Fruit fly (Drosophila melanogaster) whole organism, prepupa: Measurements from ENCODE around the gene CG11309.

Experiments
- Blimp-1 ChIP-seq: fragments of 200-800 bp; sonication (Bioruptor generic); optimal IDR thresholded peaks from 3 replicates; lab custom pipeline; 2017; ENCODE audit warnings: missing biosample characterization, missing genetic modification characterization, mild to moderate bottlenecking, moderate library complexity, missing genetic modification reagents
- CG10631 ChIP-seq: fragments of 200-800 bp; sonication (Bioruptor generic); optimal IDR thresholded peaks from 2 replicates; lab custom pipeline; 2016; ENCODE audit warnings: missing biosample characterization, missing genetic modification characterization
- CG10669 ChIP-seq: fragments of 200-800 bp; sonication (Bioruptor generic); optimal IDR thresholded peaks from 3 replicates; lab custom pipeline; 2018; ENCODE audit warnings: missing biosample characterization, mild to moderate bottlenecking, missing genetic modification characterization, moderate library complexity
- CG11294 ChIP-seq: fragments of 200-800 bp; sonication (Bioruptor generic); IDR thresholded peaks from 2 replicates; pipeline ENCODE4 v1.3.6; 2022; ENCODE audit warnings: missing biosample characterization, missing genetic modification characterization
- CG11902 ChIP-seq: fragments of 200-800 bp; sonication (Bioruptor generic); optimal IDR thresholded peaks from 3 replicates; lab custom pipeline; 2016; ENCODE audit warnings: missing biosample characterization, missing genetic modification characterization
- CG15336 ChIP-seq: fragments of 200-800 bp; sonication (Bioruptor generic); IDR thresholded peaks from 2 replicates; pipeline ENCODE4 v1.3.6; 2022; ENCODE audit warnings: missing biosample characterization, missing genetic modification characterization
- CG16779 ChIP-seq: fragments of 200-800 bp; sonication (Bioruptor generic); optimal IDR thresholded peaks from 3 replicates; lab custom pipeline; 2017; ENCODE audit warnings: missing biosample characterization, mild to moderate bottlenecking, missing genetic modification characterization
- CG32006 ChIP-seq: fragments of 200-800 bp; sonication (Bioruptor generic); optimal IDR thresholded peaks from 3 replicates; lab custom pipeline; 2017; ENCODE audit warnings: missing biosample characterization, mild to moderate bottlenecking, missing genetic modification characterization
- CG3919 ChIP-seq: fragments of 200-800 bp; sonication (Bioruptor generic); optimal IDR thresholded peaks from 3 replicates; lab custom pipeline; 2016; ENCODE audit warnings: missing biosample characterization, missing genetic modification characterization
- CG4318 ChIP-seq: fragments of 200-800 bp; sonication (Bioruptor generic); optimal IDR thresholded peaks from 3 replicates; lab custom pipeline; 2017; ENCODE audit warnings: missing biosample characterization, mild to moderate bottlenecking, missing genetic modification characterization
- CG6163 ChIP-seq: fragments of 200-800 bp; sonication (Bioruptor generic); IDR thresholded peaks from 3 replicates; pipeline ENCODE4 v1.3.6; 2022; ENCODE audit warnings: missing biosample characterization, missing genetic modification characterization
- CG6276 ChIP-seq: fragments of 200-800 bp; sonication (Bioruptor generic); optimal IDR thresholded peaks from 2 replicates; lab custom pipeline; 2017; ENCODE audit warnings: missing biosample characterization, mild to moderate bottlenecking, missing genetic modification characterization
- CG6792 ChIP-seq: fragments of 200-800 bp; sonication (Bioruptor generic); optimal IDR thresholded peaks from 3 replicates; lab custom pipeline; 2016; ENCODE audit warnings: missing biosample characterization, missing genetic modification characterization
- CG6854 ChIP-seq: fragments of 200-800 bp; sonication (Bioruptor generic); optimal IDR thresholded peaks from 2 replicates; lab custom pipeline; 2017; ENCODE audit warnings: missing biosample characterization, mild to moderate bottlenecking, missing genetic modification characterization
- CG8119 ChIP-seq: fragments of 200-800 bp; sonication (Bioruptor generic); IDR thresholded peaks from 3 replicates; pipeline ENCODE4 v1.3.6; 2022; ENCODE audit warnings: missing biosample characterization, missing genetic modification characterization
- Eip75B ChIP-seq: fragments of 200-800 bp; sonication (Bioruptor generic); optimal IDR thresholded peaks from 3 replicates; lab custom pipeline; 2016; ENCODE audit warnings: missing biosample characterization, missing genetic modification characterization
- Eip78C ChIP-seq: fragments of 200-800 bp; sonication (Bioruptor generic); peaks from one replicate; lab custom pipeline; 2016; ENCODE audit warnings: missing biosample characterization, missing genetic modification characterization
- Ets21C ChIP-seq: fragments of 200-800 bp; sonication (Bioruptor generic); optimal IDR thresholded peaks from 3 replicates; lab custom pipeline; 2016; ENCODE audit warnings: missing biosample characterization, missing genetic modification characterization
- Gug ChIP-seq: fragments of 200-800 bp; sonication (Bioruptor generic); IDR thresholded peaks from 2 replicates; pipeline ENCODE4 v1.3.6; 2022; ENCODE audit warnings: missing biosample characterization, missing genetic modification characterization
- Hr38 ChIP-seq: sonication (Bioruptor generic); optimal IDR thresholded peaks from 2 replicates; lab custom pipeline; 2016; ENCODE audit warnings: missing biosample characterization, missing genetic modification characterization
- Hr4 ChIP-seq: fragments of 200-800 bp; sonication (Bioruptor generic); optimal IDR thresholded peaks from 3 replicates; lab custom pipeline; 2016; ENCODE audit warnings: missing biosample characterization, missing genetic modification characterization
- OdsH ChIP-seq: fragments of 200-800 bp; sonication (Bioruptor generic); optimal IDR thresholded peaks from 3 replicates; lab custom pipeline; 2016; ENCODE audit warnings: missing biosample characterization, missing genetic modification characterization
- Smox ChIP-seq: fragments of 200-800 bp; sonication (Bioruptor generic); optimal IDR thresholded peaks from 3 replicates; lab custom pipeline; 2016; ENCODE audit warnings: missing biosample characterization, missing genetic modification characterization
- Sox102F ChIP-seq: fragments of 200-800 bp; sonication (Bioruptor generic); optimal IDR thresholded peaks from 2 replicates; lab custom pipeline; 2016; ENCODE audit warnings: missing biosample characterization, mild to moderate bottlenecking, missing genetic modification characterization
- dsx ChIP-seq: fragments of 200-800 bp; optimal IDR thresholded peaks from 3 replicates; lab custom pipeline; 2019; ENCODE audit warnings: missing biosample characterization, mild to moderate bottlenecking, missing genetic modification characterization, moderate library complexity; ENCODE audit not compliant: poor library complexity, severe bottlenecking
- fd85E ChIP-seq: fragments of 200-800 bp; sonication (Bioruptor generic); optimal IDR thresholded peaks from 3 replicates; lab custom pipeline; 2016; ENCODE audit warnings: missing biosample characterization, missing genetic modification characterization
- fkh ChIP-seq: fragments of 200-800 bp; sonication (Bioruptor generic); optimal IDR thresholded peaks from 3 replicates; lab custom pipeline; 2017; ENCODE audit warnings: missing biosample characterization, mild to moderate bottlenecking, missing genetic modification characterization, moderate library complexity
- lz ChIP-seq: fragments of 200-800 bp; sonication (Bioruptor generic); optimal IDR thresholded peaks from 3 replicates; lab custom pipeline; 2016; ENCODE audit warnings: missing biosample characterization, missing genetic modification characterization
- net ChIP-seq: fragments of 200-800 bp; sonication (Bioruptor generic); optimal IDR thresholded peaks from 3 replicates; lab custom pipeline; 2016; ENCODE audit warnings: missing biosample characterization, missing genetic modification characterization
- salr ChIP-seq, 2 experiments: fragments of 200-800 bp; sonication (Bioruptor generic); optimal IDR thresholded peaks; 3 replicates each; lab custom pipeline; 2016 to 2018; ENCODE audit warnings: missing biosample characterization in 2 of 2, missing genetic modification characterization in 2 of 2, mild to moderate bottlenecking in 1 of 2
- spab ChIP-seq: fragments of 200-800 bp; sonication (Bioruptor generic); optimal IDR thresholded peaks from 2 replicates; lab custom pipeline; 2017; ENCODE audit warnings: missing biosample characterization, mild to moderate bottlenecking, missing genetic modification characterization, missing genetic modification reagents
- svp ChIP-seq: fragments of 200-800 bp; sonication (Bioruptor generic); peaks from one replicate; lab custom pipeline; 2016; ENCODE audit warnings: missing biosample characterization, missing genetic modification characterization
- vri ChIP-seq: fragments of 200-800 bp; sonication (Bioruptor generic); optimal IDR thresholded peaks from 3 replicates; lab custom pipeline; 2016; ENCODE audit warnings: missing biosample characterization, mild to moderate bottlenecking, missing genetic modification characterization

CG11309 gene

dm6 chr3L:21276296-21277257 lies 27.9 kb downstream of the CG11309 start (continued):
- no peak for TF ChIP-seq CG6276 (GFP tag; lab: Kevin White, UChicago)
- no peak for TF ChIP-seq Hr38 (GFP tag; lab: Kevin White, UChicago)
- no peak for TF ChIP-seq CG16779
- no peak for TF ChIP-seq salr (GFP tag; optimal IDR thresholded peaks at IDR 0.05; lab: Kevin White, UChicago)
- TF ChIP-seq CG32006 (GFP tag; lab: Kevin White, UChicago), result no peak
- TF ChIP-seq fkh (GFP tag; lab: Kevin White, UChicago), result peak; percentile 81
- no peak for TF ChIP-seq CG10669
- TF ChIP-seq Ets21C (GFP tag; lab: Kevin White, UChicago), result peak; percentile 48
- no peak for TF ChIP-seq CG4318
- TF ChIP-seq dsx, result peak; percentile 20

dm6 chr3L:21275921-21276295 lies 28.6 kb downstream of the CG11309 start:
- TF ChIP-seq Smox (GFP tag; lab: Kevin White, UChicago), result no peak
- TF ChIP-seq svp, result peak; percentile 69
- no peak for TF ChIP-seq Gug (GFP tag; lab: Robert Waterston, UW)
- TF ChIP-seq CG6792 (GFP tag; lab: Kevin White, UChicago), result no peak
- TF ChIP-seq salr (GFP tag; optimal IDR thresholded peaks at IDR 0.05; lab: Kevin White, UChicago), result no peak

- TF ChIP-seq CG6792 (GFP tag; lab: Kevin White, UChicago) (no peak), Eip78C (GFP tag; lab: Kevin White, UChicago) (no peak), OdsH (GFP tag; lab: Kevin White, UChicago) (no peak), spab (no peak), svp (peak; percentile 95), CG3919 (GFP tag; lab: Kevin White, UChicago) (no peak), CG11294 (GFP tag; lab: Robert Waterston, UW) (no peak), net (no peak), CG11902 (GFP tag; lab: Kevin White, UChicago) (no peak)
Measured at dm6 chr3L:21273504-21273903, 31.0 kb downstream of the CG11309 start.

- TF ChIP-seq Hr4 (GFP tag; lab: Kevin White, UChicago) (no peak), CG10631 (no peak), spab (no peak), Gug (GFP tag; lab: Robert Waterston, UW) (no peak), Sox102F (GFP tag; lab: Kevin White, UChicago) (no peak), vri (GFP tag; lab: Kevin White, UChicago) (no peak), CG16779 (no peak), fd85E (GFP tag; lab: Kevin White, UChicago) (no peak), CG11294 (GFP tag; lab: Robert Waterston, UW) (no peak), CG6854 (GFP tag; lab: Kevin White, UChicago) (no peak), net (no peak), Smox (GFP tag; lab: Kevin White, UChicago) (no peak), CG6163 (GFP tag; lab: Robert Waterston, UW) (no peak), fkh (GFP tag; lab: Kevin White, UChicago) (no peak), CG8119 (GFP tag; lab: Robert Waterston, UW) (no peak), lz (GFP tag; lab: Kevin White, UChicago) (no peak), Eip75B (GFP tag; lab: Kevin White, UChicago) (no peak), CG15336 (no peak)
Measured at dm6 chr3L:21270480-21270879, 34.0 kb downstream of the CG11309 start, which contains the start of gene CG9389. CG9389 (minus strand) TSS chr3L:21270580.

dm6 chr3L:21267862-21268385 lies 36.5 kb downstream of the CG11309 start, which contains the start of gene CG9391:
CG9391 (minus strand) TSS chr3L:21268335.
- TF ChIP-seq Blimp-1, result no peak
- peak; percentile 57 for TF ChIP-seq svp
- TF ChIP-seq CG3919 (GFP tag; lab: Kevin White, UChicago), result no peak
- TF ChIP-seq CG10631, result no peak
